Fruit fly (Drosophila melanogaster) whole organism, prepupa: ENCODE measurements around the gene disp.

Source experiments
- Blimp-1 ChIP-seq: fragments of 200-800 bp; sonication (Bioruptor generic); optimal IDR thresholded peaks from 3 replicates; lab custom pipeline; 2017; ENCODE audit warnings: missing biosample characterization, missing genetic modification characterization, mild to moderate bottlenecking, moderate library complexity, missing genetic modification reagents
- CG11294 ChIP-seq: fragments of 200-800 bp; sonication (Bioruptor generic); IDR thresholded peaks from 2 replicates; pipeline ENCODE4 v1.3.6; 2022; ENCODE audit warnings: missing biosample characterization, missing genetic modification characterization
- CG6792 ChIP-seq: fragments of 200-800 bp; sonication (Bioruptor generic); optimal IDR thresholded peaks from 3 replicates; lab custom pipeline; 2016; ENCODE audit warnings: missing biosample characterization, missing genetic modification characterization
- Eip93F ChIP-seq: fragments of 200-800 bp; sonication (Bioruptor generic); optimal IDR thresholded peaks from 2 replicates; lab custom pipeline; 2016; ENCODE audit warnings: missing biosample characterization, mild to moderate bottlenecking, missing genetic modification characterization
- Sox102F ChIP-seq: fragments of 200-800 bp; sonication (Bioruptor generic); optimal IDR thresholded peaks from 2 replicates; lab custom pipeline; 2016; ENCODE audit warnings: missing biosample characterization, mild to moderate bottlenecking, missing genetic modification characterization
- Sox15 ChIP-seq: fragments of 200-800 bp; sonication (Bioruptor generic); optimal IDR thresholded peaks from 3 replicates; lab custom pipeline; 2016; ENCODE audit warnings: missing biosample characterization, missing genetic modification characterization
- fd85E ChIP-seq: fragments of 200-800 bp; sonication (Bioruptor generic); optimal IDR thresholded peaks from 3 replicates; lab custom pipeline; 2016; ENCODE audit warnings: missing biosample characterization, missing genetic modification characterization

dm6 chr3R:5821750-5822149, 34.4 kb downstream of the disp start, which contains the start of gene CG46303:
- TF ChIP-seq Blimp-1 (no peak), fd85E (GFP tag; lab: Kevin White, UChicago) (no peak), Eip93F (GFP tag; lab: Kevin White, UChicago) (no peak), Sox102F (GFP tag; lab: Kevin White, UChicago) (no peak), Sox15 (GFP tag; lab: Kevin White, UChicago) (no peak), CG6792 (no peak), CG11294 (no peak)
